Fruit fly (Drosophila melanogaster) whole organism, embryonic: ENCODE data around the gene CG14454.

Experiments
- Abd-B ChIP-seq: fragments of 200-800 bp; sonication (Bioruptor generic); optimal IDR thresholded peaks from 2 replicates; lab custom pipeline; 2018; ENCODE audit warnings: missing biosample characterization, mild to moderate bottlenecking, missing genetic modification characterization, moderate library complexity
- Awh ChIP-seq: fragments of 200-800 bp; sonication (Bioruptor generic); IDR thresholded peaks from 2 replicates; pipeline ENCODE4, ENCODE4 v1.3.6; 2022; ENCODE audit warnings: missing biosample characterization, missing genetic modification characterization
- BEAF-32 ChIP-seq: fragments of 200-800 bp; sonication (Bioruptor generic); optimal IDR thresholded peaks from 3 replicates; lab custom pipeline; 2017; ENCODE audit warnings: missing biosample characterization, missing genetic modification characterization, mild to moderate bottlenecking, moderate library complexity, missing genetic modification reagents
- CG11093 ChIP-seq: fragments of 200-800 bp; sonication (Bioruptor generic); IDR thresholded peaks from 3 replicates; pipeline ENCODE4 v1.3.6; 2022; ENCODE audit warnings: missing biosample characterization, missing genetic modification characterization
- CG1529 ChIP-seq: fragments of 200-800 bp; sonication (Bioruptor generic); optimal IDR thresholded peaks from 3 replicates; lab custom pipeline; 2018; ENCODE audit warnings: missing biosample characterization, missing genetic modification characterization
- CG16813 ChIP-seq: fragments of 200-800 bp; sonication (Bioruptor generic); IDR thresholded peaks from 3 replicates; pipeline ENCODE4 v1.3.6; 2022; ENCODE audit warnings: missing biosample characterization, missing genetic modification characterization; ENCODE audit not compliant: partially characterized antibody
- CG1832 ChIP-seq: fragments of 200-800 bp; sonication (Bioruptor generic); optimal IDR thresholded peaks from 2 replicates; lab custom pipeline; 2017; ENCODE audit warnings: missing biosample characterization, mild to moderate bottlenecking, missing genetic modification characterization, inconsistent platforms
- CG18599 ChIP-seq: fragments of 200-800 bp; sonication (Bioruptor generic); optimal IDR thresholded peaks from 3 replicates; lab custom pipeline; 2017; ENCODE audit warnings: missing biosample characterization, missing genetic modification characterization, mild to moderate bottlenecking, moderate library complexity, missing genetic modification reagents
- CG2116 ChIP-seq: fragments of 200-800 bp; sonication (Bioruptor generic); optimal IDR thresholded peaks from 3 replicates; lab custom pipeline; 2018; ENCODE audit warnings: missing biosample characterization, mild to moderate bottlenecking, missing genetic modification characterization
- CG34224 ChIP-seq: fragments of 200-800 bp; sonication (Bioruptor generic); IDR thresholded peaks from 3 replicates; pipeline ENCODE4 v1.3.6; 2022; ENCODE audit warnings: missing biosample characterization, missing genetic modification characterization; ENCODE audit not compliant: partially characterized antibody
- CG4820 ChIP-seq: fragments of 200-800 bp; sonication (Bioruptor generic); optimal IDR thresholded peaks from 3 replicates; lab custom pipeline; 2016; ENCODE audit warnings: missing biosample characterization, missing genetic modification characterization
- CG6813 ChIP-seq: fragments of 200-800 bp; sonication (Bioruptor generic); optimal IDR thresholded peaks from 2 replicates; lab custom pipeline; 2017; ENCODE audit warnings: missing biosample characterization, missing genetic modification characterization, mild to moderate bottlenecking, moderate library complexity, missing genetic modification reagents
- Camta ChIP-seq: fragments of 200-800 bp; sonication (Bioruptor generic); optimal IDR thresholded peaks from 2 replicates; lab custom pipeline; 2016; ENCODE audit warnings: missing biosample characterization, missing genetic modification characterization
- D19B ChIP-seq: fragments of 200-800 bp; sonication (Bioruptor generic); optimal IDR thresholded peaks from 2 replicates; lab custom pipeline; 2017; ENCODE audit warnings: missing biosample characterization, mild to moderate bottlenecking, missing genetic modification characterization
- Dad ChIP-seq: fragments of 200-800 bp; sonication (Bioruptor generic); optimal IDR thresholded peaks from 3 replicates; lab custom pipeline; 2016; ENCODE audit warnings: missing biosample characterization, missing genetic modification characterization
- ERR ChIP-seq: fragments of 200-800 bp; sonication (Bioruptor generic); optimal IDR thresholded peaks from 2 replicates; lab custom pipeline; 2016; ENCODE audit warnings: missing biosample characterization, missing genetic modification characterization
- HLH4C ChIP-seq: fragments of 200-800 bp; sonication (Bioruptor generic); IDR thresholded peaks from 3 replicates; pipeline ENCODE4 v1.3.6; 2022; ENCODE audit warnings: missing biosample characterization, missing genetic modification characterization; ENCODE audit not compliant: partially characterized antibody
- Hmr ChIP-seq: fragments of 200-800 bp; sonication (Bioruptor generic); optimal IDR thresholded peaks from 3 replicates; lab custom pipeline; 2017; ENCODE audit warnings: mild to moderate bottlenecking, missing biosample characterization, missing genetic modification reagents, missing genetic modification characterization
- MBD-R2 ChIP-seq: fragments of 200-800 bp; sonication (Bioruptor generic); IDR thresholded peaks from 2 replicates; pipeline ENCODE4 v1.3.6; 2022; ENCODE audit warnings: missing biosample characterization, missing genetic modification characterization
- Max ChIP-seq: fragments of 200-800 bp; sonication (Bioruptor generic); optimal IDR thresholded peaks from 2 replicates; lab custom pipeline; 2016; ENCODE audit warnings: missing biosample characterization, mild to moderate bottlenecking, missing genetic modification characterization
- Oaz ChIP-seq: fragments of 200-800 bp; sonication (Bioruptor generic); IDR thresholded peaks from 2 replicates; pipeline ENCODE4 v1.3.6; 2022; ENCODE audit warnings: missing biosample characterization, missing genetic modification characterization
- Opbp ChIP-seq: fragments of 200-800 bp; sonication (Bioruptor generic); IDR thresholded peaks from 3 replicates; pipeline ENCODE4 v1.3.6; 2022; ENCODE audit warnings: missing biosample characterization, missing genetic modification characterization; ENCODE audit not compliant: partially characterized antibody
- Optix ChIP-seq: fragments of 200-800 bp; sonication (Bioruptor generic); IDR thresholded peaks from 3 replicates; pipeline ENCODE4 v1.3.6; 2022; ENCODE audit warnings: missing biosample characterization, missing genetic modification characterization
- Pdp1 ChIP-seq, 2 experiments: fragments of 200-800 bp; sonication (Bioruptor generic); optimal IDR thresholded peaks; 3 replicates each; lab custom pipeline; 2016; ENCODE audit warnings: missing biosample characterization in 2 of 2, missing genetic modification characterization in 2 of 2, mild to moderate bottlenecking in 1 of 2, moderate library complexity in 1 of 2
- Rfx ChIP-seq: fragments of 200-800 bp; sonication (Bioruptor generic); IDR thresholded peaks from 2 replicates; pipeline ENCODE4 v1.3.6; 2022; ENCODE audit warnings: missing biosample characterization, missing genetic modification characterization
- Rx ChIP-seq: fragments of 200-800 bp; sonication (Bioruptor generic); IDR thresholded peaks from 2 replicates; pipeline ENCODE4 v1.3.6; 2022; ENCODE audit warnings: missing biosample characterization, missing genetic modification characterization
- Ssrp ChIP-seq: fragments of 200-800 bp; sonication (Bioruptor generic); optimal IDR thresholded peaks from 2 replicates; lab custom pipeline; 2018; ENCODE audit warnings: missing biosample characterization, mild to moderate bottlenecking, missing genetic modification characterization, moderate library complexity
- ap ChIP-seq: fragments of 200-800 bp; sonication (Bioruptor generic); IDR thresholded peaks from 2 replicates; pipeline ENCODE4 v1.3.6; 2022; ENCODE audit warnings: missing biosample characterization, missing genetic modification characterization
- ash1 ChIP-seq: fragments of 200-800 bp; sonication (Bioruptor generic); optimal IDR thresholded peaks from 2 replicates; lab custom pipeline; 2018; ENCODE audit warnings: missing biosample characterization, mild to moderate bottlenecking, missing genetic modification characterization
- br ChIP-seq: fragments of >200 bp; optimal IDR thresholded peaks from 2 replicates; lab custom pipeline; 2017
- ci ChIP-seq: fragments of 200-800 bp; sonication (Bioruptor generic); IDR thresholded peaks from 3 replicates; pipeline ENCODE4 v1.3.6; 2022; ENCODE audit warnings: missing biosample characterization, missing genetic modification characterization
- dati ChIP-seq: fragments of 200-800 bp; sonication (Bioruptor generic); IDR thresholded peaks from 2 replicates; pipeline ENCODE4 v1.3.6; 2022; ENCODE audit warnings: missing biosample characterization, missing genetic modification characterization
- dm ChIP-seq: fragments of 200-800 bp; sonication (Bioruptor generic); optimal IDR thresholded peaks from 3 replicates; lab custom pipeline; 2016; ENCODE audit warnings: missing biosample characterization, missing genetic modification characterization
- fd96Cb ChIP-seq: fragments of 200-800 bp; sonication (Bioruptor generic); optimal IDR thresholded peaks from 2 replicates; lab custom pipeline; 2018; ENCODE audit warnings: missing biosample characterization, mild to moderate bottlenecking, missing genetic modification characterization, moderate library complexity
- grn ChIP-seq: fragments of 200-800 bp; sonication (Bioruptor generic); optimal IDR thresholded peaks from 3 replicates; lab custom pipeline; 2017; ENCODE audit warnings: missing biosample characterization, missing genetic modification characterization
- inv ChIP-seq: fragments of 200-800 bp; sonication (Bioruptor generic); IDR thresholded peaks from 2 replicates; pipeline ENCODE4 v1.3.6; 2022; ENCODE audit warnings: missing biosample characterization, missing genetic modification characterization; ENCODE audit not compliant: partially characterized antibody
- lmd ChIP-seq: fragments of 200-800 bp; sonication (Bioruptor generic); IDR thresholded peaks from 2 replicates; pipeline ENCODE4 v1.3.6; 2022; ENCODE audit warnings: missing biosample characterization, missing genetic modification characterization
- nau ChIP-seq: fragments of 200-800 bp; sonication (Bioruptor generic); optimal IDR thresholded peaks from 3 replicates; lab custom pipeline; 2017; ENCODE audit warnings: missing biosample characterization, mild to moderate bottlenecking, missing genetic modification characterization, missing genetic modification reagents
- pan ChIP-seq, 4 experiments: fragments of >200 bp in 3 of 4; fragments of 200-800 bp in 1 of 4; sonication (Bioruptor generic) in 1 of 4; optimal IDR thresholded peaks in 3 of 4; IDR thresholded peaks in 1 of 4; 2 replicates each; pipeline versions ENCODE4 v1.3.6 to Lab custom; 2017 to 2022; ENCODE audit warnings: missing biosample characterization in 2 of 4, missing genetic modification characterization in 2 of 4, mixed read lengths in 1 of 4
- peb ChIP-seq: fragments of 200-800 bp; sonication (Bioruptor generic); IDR thresholded peaks from 2 replicates; pipeline ENCODE4 v1.3.6; 2022; ENCODE audit warnings: missing biosample characterization, missing genetic modification characterization
- pros ChIP-seq: fragments of 200-800 bp; sonication (Bioruptor generic); optimal IDR thresholded peaks from 3 replicates; lab custom pipeline; 2019; ENCODE audit warnings: missing biosample characterization, mild to moderate bottlenecking, missing genetic modification characterization, moderate library complexity
- sc ChIP-seq, 3 experiments: fragments of >200 bp in 2 of 3; fragments of 200-800 bp in 1 of 3; sonication (Bioruptor generic) in 1 of 3; optimal IDR thresholded peaks; 2 replicates in 2 of 3; 3 replicates in 1 of 3; lab custom pipeline; 2017; ENCODE audit warnings: mild to moderate bottlenecking in 1 of 3, missing biosample characterization in 1 of 3, missing genetic modification characterization in 1 of 3, missing genetic modification reagents in 1 of 3
- sna ChIP-seq: fragments of 200-800 bp; sonication (Bioruptor generic); IDR thresholded peaks from 2 replicates; pipeline ENCODE4 v1.3.6; 2022; ENCODE audit warnings: missing biosample characterization, missing genetic modification characterization; ENCODE audit not compliant: partially characterized antibody
- toy ChIP-seq: fragments of 200-800 bp; sonication (Bioruptor generic); IDR thresholded peaks from 2 replicates; pipeline ENCODE4 v1.3.6; 2022; ENCODE audit warnings: missing biosample characterization, missing genetic modification characterization
- vnd ChIP-seq: fragments of 200-800 bp; sonication (Bioruptor generic); IDR thresholded peaks from 3 replicates; pipeline ENCODE4 v1.3.6; 2022; ENCODE audit warnings: missing biosample characterization, missing genetic modification characterization; ENCODE audit not compliant: partially characterized antibody
- yki ChIP-seq: fragments of >200 bp; optimal IDR thresholded peaks from 3 replicates; lab custom pipeline; 2018
- zen ChIP-seq: fragments of 200-800 bp; sonication (Bioruptor generic); optimal IDR thresholded peaks from 3 replicates; lab custom pipeline; 2018; ENCODE audit warnings: missing biosample characterization, mild to moderate bottlenecking, missing genetic modification characterization, moderate library complexity

CG14454 gene

DNA sequence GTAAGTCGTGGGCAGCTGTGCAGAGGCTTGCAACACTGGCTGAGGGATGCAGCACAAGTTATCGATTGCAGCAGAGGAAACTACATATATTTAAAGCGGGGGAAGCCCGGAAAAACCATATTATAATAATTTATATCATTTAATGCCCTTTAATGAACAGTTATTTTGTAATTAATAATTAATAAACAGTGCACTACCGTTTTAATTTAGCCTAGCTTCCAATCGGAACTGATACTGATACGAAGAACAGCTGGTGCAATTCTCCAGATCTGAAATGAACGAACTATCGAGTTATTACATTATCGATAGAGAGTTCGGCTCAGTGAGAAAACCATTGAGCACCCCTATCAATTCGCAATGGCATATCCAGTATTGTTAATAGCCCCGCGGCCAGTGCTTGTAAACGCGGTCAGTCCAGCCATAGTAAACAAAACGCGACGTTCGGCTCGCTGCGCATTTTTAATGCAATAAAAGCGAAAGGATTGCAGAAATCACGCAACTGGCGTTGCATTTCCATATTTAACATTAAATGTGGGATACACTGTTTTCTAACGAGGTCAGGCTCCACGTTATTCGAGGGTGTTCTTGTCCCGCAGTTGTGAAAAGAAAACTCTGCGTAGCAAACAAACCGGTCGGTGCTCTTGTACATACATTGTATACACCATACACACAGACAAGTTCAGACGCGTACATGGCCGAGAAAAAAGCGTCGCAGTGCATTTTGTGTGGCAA is 49.2 kb upstream of the CG14454 start, which contains the start of gene CG7369 (continued):
- peak; percentile 73 for TF ChIP-seq Ssrp (tag; lab: Kevin White, UChicago)
- peak; percentile 80 for TF ChIP-seq Dad
- TF ChIP-seq dm (GFP tag; lab: Kevin White, UChicago), result peak; percentile 61
- TF ChIP-seq CG34224, result peak; percentile 59; the same call in 2 of the 3 replicates
- TF ChIP-seq Awh (GFP tag; lab: Robert Waterston, UW), result peak; percentile 45; the same call in 1 of the 2 replicates
- TF ChIP-seq lmd (GFP tag; lab: Robert Waterston, UW), result no peak; the same call in none of the 2 replicates
- TF ChIP-seq grn (GFP tag; lab: Kevin White, UChicago), result peak; percentile 31
- no peak for TF ChIP-seq yki
- peak; percentile 85 for TF ChIP-seq sna (GFP tag; lab: Robert Waterston, UW)
- TF ChIP-seq Max (GFP tag; lab: Kevin White, UChicago), result peak; percentile 88
- peak; percentile 93 for TF ChIP-seq CG2116
- peak; percentile 76 for TF ChIP-seq CG16813 (GFP tag; lab: Robert Waterston, UW)
- peak; percentile 91 for TF ChIP-seq BEAF-32 (GFP tag; lab: Kevin White, UChicago)
- peak; percentile 57; the same call in 1 of the 2 replicates for TF ChIP-seq peb (GFP tag; lab: Robert Waterston, UW)
- TF ChIP-seq ERR (GFP tag; lab: Kevin White, UChicago), result peak; percentile 61
- TF ChIP-seq CG1529 (GFP tag; lab: Kevin White, UChicago), result peak; percentile 70
- no peak for TF ChIP-seq br (lab: Kevin White, UChicago)
- no peak for TF ChIP-seq CG6813 (GFP tag; lab: Kevin White, UChicago)
- TF ChIP-seq ap (GFP tag; lab: Robert Waterston, UW), result peak; percentile 47
- TF ChIP-seq vnd, result peak; percentile 69; the same call in 2 of the 3 replicates
- TF ChIP-seq MBD-R2 (GFP tag; lab: Robert Waterston, UW), result peak; percentile 60
- TF ChIP-seq ci, result peak; percentile 78
- TF ChIP-seq Pdp1 (GFP tag; optimal IDR thresholded peaks at IDR 0.05; lab: Kevin White, UChicago), result peak; percentile 68 to 81
- peak; percentile 66; the same call in 2 of the 3 replicates for TF ChIP-seq CG11093 (GFP tag; lab: Robert Waterston, UW)
- peak; percentile 46 for TF ChIP-seq nau (GFP tag; lab: Kevin White, UChicago)
- TF ChIP-seq Optix, result peak; percentile 68
- TF ChIP-seq Rfx (GFP tag; lab: Robert Waterston, UW), result peak; percentile 89
- peak; percentile 51; the same call in 1 of the 2 replicates for TF ChIP-seq toy (GFP tag; lab: Robert Waterston, UW)
- peak; percentile 62 for TF ChIP-seq Rx (GFP tag; lab: Robert Waterston, UW)
- TF ChIP-seq CG4820 (GFP tag; lab: Kevin White, UChicago), result peak; percentile 83
- peak; percentile 90 for TF ChIP-seq CG18599 (GFP tag; lab: Kevin White, UChicago)
- TF ChIP-seq dati (GFP tag; lab: Robert Waterston, UW), result no peak
- peak; percentile 73 for TF ChIP-seq HLH4C (GFP tag; lab: Robert Waterston, UW)
- TF ChIP-seq pan (optimal IDR thresholded peaks at IDR 0.05; lab: Kevin White, UChicago), result no peak
- peak in 1 of 2 experiments; percentile 74 for TF ChIP-seq pan (GFP tag; optimal IDR thresholded peaks at IDR 0.05 in 1 of 2, IDR thresholded peaks at IDR 0.05 in 1 of 2)
- peak; percentile 67 for TF ChIP-seq fd96Cb (tag; lab: Kevin White, UChicago)
- TF ChIP-seq inv, result peak; percentile 73
- no peak for TF ChIP-seq pros (GFP tag; lab: Kevin White, UChicago)
- peak; percentile 53; the same call in 2 of the 3 replicates for TF ChIP-seq Opbp (GFP tag; lab: Robert Waterston, UW)
- TF ChIP-seq zen (tag; lab: Kevin White, UChicago), result peak; percentile 80
- peak; percentile 87 for TF ChIP-seq Abd-B (GFP tag; lab: Kevin White, UChicago)
- peak; percentile 36 for TF ChIP-seq Camta
- TF ChIP-seq Hmr, result peak; percentile 91
- peak; percentile 41; the same call in 1 of the 2 replicates for TF ChIP-seq Oaz (GFP tag; lab: Robert Waterston, UW)
- no peak for TF ChIP-seq CG1832 (GFP tag; lab: Kevin White, UChicago)
- no peak for TF ChIP-seq ash1 (GFP tag; lab: Kevin White, UChicago)
- no peak for TF ChIP-seq sc (optimal IDR thresholded peaks at IDR 0.05; lab: Kevin White, UChicago)
- TF ChIP-seq sc (GFP tag; optimal IDR thresholded peaks at IDR 0.05; lab: Kevin White, UChicago), result peak; percentile 76
- TF ChIP-seq D19B (GFP tag; lab: Kevin White, UChicago), result peak; percentile 70
